Fruit fly (Drosophila melanogaster) whole organism, embryonic: ENCODE results near the gene me31B.

Source experiments
- Bgb ChIP-seq: fragments of 200-800 bp; sonication (Bioruptor generic); IDR thresholded peaks from 2 replicates; pipeline ENCODE4 v1.3.6; 2022; ENCODE audit warnings: missing biosample characterization, missing genetic modification characterization; ENCODE audit not compliant: partially characterized antibody
- C15 ChIP-seq: fragments of 200-800 bp; sonication (Bioruptor generic); IDR thresholded peaks from 3 replicates; pipeline ENCODE4 v1.3.6; 2022; ENCODE audit warnings: missing biosample characterization, missing genetic modification characterization
- CG10147 ChIP-seq: fragments of 200-800 bp; sonication (Bioruptor generic); optimal IDR thresholded peaks from 2 replicates; lab custom pipeline; 2019; ENCODE audit warnings: missing biosample characterization, mild to moderate bottlenecking, missing genetic modification characterization, moderate library complexity
- CG13424 ChIP-seq: fragments of 200-800 bp; sonication (Bioruptor generic); optimal IDR thresholded peaks from 2 replicates; lab custom pipeline; 2019; ENCODE audit warnings: missing biosample characterization, mild to moderate bottlenecking, missing genetic modification characterization, moderate library complexity
- CG14710 ChIP-seq: fragments of 200-800 bp; sonication (Bioruptor generic); optimal IDR thresholded peaks from 3 replicates; lab custom pipeline; 2019; ENCODE audit warnings: missing biosample characterization, mild to moderate bottlenecking, missing genetic modification characterization, moderate library complexity
- CG1603 ChIP-seq: fragments of 200-800 bp; sonication (Bioruptor generic); optimal IDR thresholded peaks from 2 replicates; lab custom pipeline; 2019; ENCODE audit warnings: missing biosample characterization, mild to moderate bottlenecking, missing genetic modification characterization, moderate library complexity
- CG16779 ChIP-seq: fragments of 200-800 bp; sonication (Bioruptor generic); IDR thresholded peaks from 2 replicates; pipeline ENCODE4 v1.3.6; 2022; ENCODE audit warnings: missing biosample characterization, missing genetic modification characterization
- CG17361 ChIP-seq: fragments of 200-800 bp; sonication (Bioruptor generic); IDR thresholded peaks from 3 replicates; pipeline ENCODE4 v1.3.6; 2022; ENCODE audit warnings: missing biosample characterization, missing genetic modification characterization
- CG17612 ChIP-seq: fragments of 200-800 bp; sonication (Bioruptor generic); IDR thresholded peaks from 2 replicates; pipeline ENCODE4 v1.3.6; 2022; ENCODE audit warnings: missing biosample characterization, missing genetic modification characterization
- CG17829 ChIP-seq: fragments of 200-800 bp; optimal IDR thresholded peaks from 2 replicates; lab custom pipeline; 2019; ENCODE audit warnings: missing biosample characterization, mild to moderate bottlenecking, missing genetic modification characterization, moderate library complexity
- CG1792 ChIP-seq: fragments of 200-800 bp; sonication (Bioruptor generic); optimal IDR thresholded peaks from 2 replicates; lab custom pipeline; 2016; ENCODE audit warnings: missing biosample characterization, missing genetic modification characterization
- CG2120 ChIP-seq: fragments of 200-800 bp; sonication (Bioruptor generic); optimal IDR thresholded peaks from 3 replicates; lab custom pipeline; 2016; ENCODE audit warnings: missing biosample characterization, missing genetic modification characterization
- CG4360 ChIP-seq: fragments of 200-800 bp; sonication (Bioruptor generic); IDR thresholded peaks from 2 replicates; pipeline ENCODE4 v1.3.6; 2022; ENCODE audit warnings: missing biosample characterization, missing genetic modification characterization
- CG4617 ChIP-seq: fragments of 200-800 bp; sonication (Bioruptor generic); optimal IDR thresholded peaks from 3 replicates; lab custom pipeline; 2016; ENCODE audit warnings: missing biosample characterization, missing genetic modification characterization, borderline replicate concordance
- CG8765 ChIP-seq: fragments of 200-800 bp; sonication (Bioruptor generic); IDR thresholded peaks from 2 replicates; pipeline ENCODE4 v1.3.6; 2022; ENCODE audit warnings: missing biosample characterization, missing genetic modification characterization
- CG8924 ChIP-seq: fragments of 200-800 bp; optimal IDR thresholded peaks from 3 replicates; lab custom pipeline; 2019; ENCODE audit warnings: missing biosample characterization, mild to moderate bottlenecking, missing genetic modification characterization, moderate library complexity
- D ChIP-seq, 2 experiments: fragments of 200-800 bp in 1 of 2; fragments of >200 bp in 1 of 2; sonication (Bioruptor generic) in 1 of 2; optimal IDR thresholded peaks; 2 replicates in 1 of 2; 3 replicates in 1 of 2; lab custom pipeline; 2017; ENCODE audit warnings: mild to moderate bottlenecking in 1 of 2, missing biosample characterization in 1 of 2, missing genetic modification characterization in 1 of 2, missing genetic modification reagents in 1 of 2
- Dll ChIP-seq: fragments of 200-800 bp; sonication (Bioruptor generic); IDR thresholded peaks from 4 replicates; pipeline ENCODE4 v1.3.6; 2022; ENCODE audit warnings: missing biosample characterization, missing genetic modification characterization; ENCODE audit not compliant: partially characterized antibody
- GATAe ChIP-seq: fragments of 200-800 bp; sonication (Bioruptor generic); conservative IDR thresholded peaks from 2 replicates; pipeline ENCODE4 v1.3.6; 2022; ENCODE audit warnings: missing biosample characterization, missing genetic modification characterization
- HmgZ ChIP-seq: fragments of 200-800 bp; sonication (Bioruptor generic); optimal IDR thresholded peaks from 2 replicates; lab custom pipeline; 2018; ENCODE audit warnings: missing biosample characterization, mild to moderate bottlenecking, missing genetic modification characterization
- Kr ChIP-seq: fragments of 200-800 bp; sonication (Bioruptor generic); optimal IDR thresholded peaks from 2 replicates; lab custom pipeline; 2017; ENCODE audit warnings: missing biosample characterization, mild to moderate bottlenecking, missing genetic modification characterization
- MESR4 ChIP-seq: fragments of 200-800 bp; sonication (Bioruptor generic); optimal IDR thresholded peaks from 2 replicates; lab custom pipeline; 2018; ENCODE audit warnings: missing biosample characterization, mild to moderate bottlenecking, missing genetic modification characterization, moderate library complexity
- Max ChIP-seq: fragments of 200-800 bp; sonication (Bioruptor generic); optimal IDR thresholded peaks from 2 replicates; lab custom pipeline; 2016; ENCODE audit warnings: missing biosample characterization, mild to moderate bottlenecking, missing genetic modification characterization
- Med ChIP-seq: fragments of 200-800 bp; sonication (Bioruptor generic); peaks from one replicate; lab custom pipeline; 2016; ENCODE audit warnings: missing biosample characterization, missing genetic modification characterization, mild to moderate bottlenecking, inconsistent platforms, moderate library complexity
- Sin3A ChIP-seq: fragments of >200 bp; optimal IDR thresholded peaks from 2 replicates; lab custom pipeline; 2018
- Usf ChIP-seq: fragments of 200-800 bp; sonication (Bioruptor generic); optimal IDR thresholded peaks from 2 replicates; lab custom pipeline; 2017; ENCODE audit warnings: missing genotype, missing biosample characterization, missing genetic modification characterization
- Vsx1 ChIP-seq: fragments of 200-800 bp; sonication (Bioruptor generic); optimal IDR thresholded peaks from 2 replicates; lab custom pipeline; 2017; ENCODE audit warnings: missing biosample characterization, mild to moderate bottlenecking, missing genetic modification characterization, missing genetic modification reagents
- bcd ChIP-seq: fragments of 200-800 bp; sonication (Bioruptor generic); optimal IDR thresholded peaks from 2 replicates; lab custom pipeline; 2017; ENCODE audit warnings: missing biosample characterization, mild to moderate bottlenecking, missing genetic modification characterization
- bowl ChIP-seq: fragments of 200-800 bp; sonication (Bioruptor generic); IDR thresholded peaks from 2 replicates; pipeline ENCODE4 v1.3.6; 2022; ENCODE audit warnings: missing biosample characterization, missing genetic modification characterization
- br ChIP-seq: fragments of >200 bp; optimal IDR thresholded peaks from 2 replicates; lab custom pipeline; 2017
- dati ChIP-seq: fragments of 200-800 bp; sonication (Bioruptor generic); IDR thresholded peaks from 2 replicates; pipeline ENCODE4 v1.3.6; 2022; ENCODE audit warnings: missing biosample characterization, missing genetic modification characterization
- dimm ChIP-seq: fragments of 200-800 bp; sonication (Bioruptor generic); IDR thresholded peaks from 2 replicates; pipeline ENCODE4 v1.3.6; 2022; ENCODE audit warnings: missing biosample characterization, missing genetic modification characterization
- esg ChIP-seq: fragments of 200-800 bp; sonication (Bioruptor generic); conservative IDR thresholded peaks from 2 replicates; pipeline ENCODE4 v1.3.6; 2022; ENCODE audit warnings: missing biosample characterization, missing genetic modification characterization
- fru ChIP-seq: fragments of >200 bp; optimal IDR thresholded peaks from 2 replicates; lab custom pipeline; 2017
- grau ChIP-seq: fragments of 200-800 bp; optimal IDR thresholded peaks from 3 replicates; lab custom pipeline; 2019; ENCODE audit warnings: missing biosample characterization, mild to moderate bottlenecking, missing genetic modification characterization, moderate library complexity
- kay ChIP-seq: fragments of 200-800 bp; sonication (Bioruptor generic); optimal IDR thresholded peaks from 2 replicates; lab custom pipeline; 2016; ENCODE audit warnings: missing biosample characterization, missing genetic modification characterization
- lbe ChIP-seq: fragments of 200-800 bp; sonication (Bioruptor generic); optimal IDR thresholded peaks from 2 replicates; lab custom pipeline; 2016; ENCODE audit warnings: missing biosample characterization, mild to moderate bottlenecking, missing genetic modification characterization
- lilli ChIP-seq: fragments of 200-800 bp; sonication (Bioruptor generic); optimal IDR thresholded peaks from 3 replicates; lab custom pipeline; 2016; ENCODE audit warnings: missing biosample characterization, missing genetic modification characterization
- mld ChIP-seq: fragments of 200-800 bp; sonication (Bioruptor generic); IDR thresholded peaks from 3 replicates; pipeline ENCODE4 v1.3.6; 2022; ENCODE audit warnings: missing biosample characterization, missing genetic modification characterization; ENCODE audit not compliant: partially characterized antibody
- nerfin-1 ChIP-seq: fragments of 200-800 bp; sonication (Bioruptor generic); optimal IDR thresholded peaks from 3 replicates; lab custom pipeline; 2019; ENCODE audit warnings: missing biosample characterization, mild to moderate bottlenecking, missing genetic modification characterization, moderate library complexity
- nmo ChIP-seq: fragments of 200-800 bp; sonication (Bioruptor generic); optimal IDR thresholded peaks from 2 replicates; lab custom pipeline; 2018; ENCODE audit warnings: missing biosample characterization, mild to moderate bottlenecking, missing genetic modification characterization, moderate library complexity
- phol ChIP-seq: fragments of 200-800 bp; sonication (Bioruptor generic); optimal IDR thresholded peaks from 3 replicates; lab custom pipeline; 2018; ENCODE audit warnings: missing biosample characterization, mild to moderate bottlenecking, missing genetic modification characterization, moderate library complexity
- pzg ChIP-seq: fragments of 200-800 bp; sonication (Bioruptor generic); optimal IDR thresholded peaks from 3 replicates; lab custom pipeline; 2018; ENCODE audit warnings: missing biosample characterization, mild to moderate bottlenecking, missing genetic modification characterization, moderate library complexity
- scrt ChIP-seq: fragments of 200-800 bp; sonication (Bioruptor generic); optimal IDR thresholded peaks from 2 replicates; lab custom pipeline; 2018; ENCODE audit warnings: missing biosample characterization, mild to moderate bottlenecking, missing genetic modification characterization, moderate library complexity
- sens-2 ChIP-seq: fragments of 200-800 bp; sonication (Bioruptor generic); IDR thresholded peaks from 2 replicates; pipeline ENCODE4 v1.3.6; 2022; ENCODE audit warnings: missing biosample characterization, missing genetic modification characterization
- slbo ChIP-seq: fragments of 200-800 bp; sonication (Bioruptor generic); IDR thresholded peaks from 2 replicates; pipeline ENCODE4 v1.3.6; 2022; ENCODE audit warnings: missing biosample characterization, missing genetic modification characterization
- tll ChIP-seq, 2 experiments: fragments of 200-800 bp in 1 of 2; fragments of >200 bp in 1 of 2; sonication (Bioruptor generic) in 1 of 2; optimal IDR thresholded peaks; 2 replicates each; lab custom pipeline; 2017 to 2019; ENCODE audit warnings: missing biosample characterization in 2 of 2, missing genetic modification characterization in 2 of 2, mild to moderate bottlenecking in 1 of 2, moderate library complexity in 1 of 2
- unc-4 ChIP-seq: fragments of 200-800 bp; sonication (Bioruptor generic); IDR thresholded peaks from 2 replicates; pipeline ENCODE4 v1.3.6; 2022; ENCODE audit warnings: missing biosample characterization, missing genetic modification characterization; ENCODE audit not compliant: partially characterized antibody
- vnd ChIP-seq: fragments of 200-800 bp; sonication (Bioruptor generic); IDR thresholded peaks from 3 replicates; pipeline ENCODE4 v1.3.6; 2022; ENCODE audit warnings: missing biosample characterization, missing genetic modification characterization; ENCODE audit not compliant: partially characterized antibody
- z ChIP-seq: fragments of 200-800 bp; sonication (Bioruptor generic); IDR thresholded peaks from 3 replicates; pipeline ENCODE4 v1.3.6; 2022; ENCODE audit warnings: missing biosample characterization, missing genetic modification characterization
- zen ChIP-seq: fragments of 200-800 bp; sonication (Bioruptor generic); optimal IDR thresholded peaks from 3 replicates; lab custom pipeline; 2018; ENCODE audit warnings: missing biosample characterization, mild to moderate bottlenecking, missing genetic modification characterization, moderate library complexity

me31B gene

DNA sequence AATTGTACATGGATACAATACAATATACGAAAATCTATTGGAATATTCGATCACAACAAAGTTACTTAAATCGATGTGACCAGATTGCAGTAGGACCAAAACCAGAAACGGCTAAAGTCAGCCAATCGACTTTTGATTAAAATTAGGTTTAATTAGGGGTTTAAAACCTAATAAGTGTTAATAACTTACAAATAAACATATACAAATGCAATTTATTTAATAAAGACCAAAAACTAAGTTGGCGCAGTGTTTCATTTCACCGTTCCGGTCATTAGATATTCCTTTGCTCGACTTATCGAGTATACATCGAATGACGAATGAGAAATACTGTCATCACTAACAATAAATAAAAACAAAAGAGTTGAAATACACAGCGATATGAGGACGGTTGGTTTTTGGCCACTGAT is 11.3 kb downstream of the me31B start, which contains the start of the genes bsk and CG31717 (continued):
- TF ChIP-seq D (optimal IDR thresholded peaks at IDR 0.05; lab: Kevin White, UChicago) (no peak), D (GFP tag; optimal IDR thresholded peaks at IDR 0.05; lab: Kevin White, UChicago) (no peak), nerfin-1 (tag; lab: Kevin White, UChicago) (peak; percentile 38), C15 (GFP tag; lab: Robert Waterston, UW) (no peak), bowl (GFP tag; lab: Robert Waterston, UW) (no peak), Med (GFP tag; lab: Kevin White, UChicago) (peak; percentile 67), nmo (GFP tag; lab: Kevin White, UChicago) (peak; percentile 60), Sin3A (lab: Kevin White, UChicago) (peak; percentile 19), fru (lab: Kevin White, UChicago) (no peak), CG16779 (GFP tag; lab: Robert Waterston, UW) (no peak), CG1603 (peak; percentile 93), Dll (GFP tag; lab: Robert Waterston, UW) (peak; percentile 68; the same call in 2 of the 4 replicates), Bgb (peak; percentile 34; the same call in 1 of the 2 replicates), CG8765 (GFP tag; lab: Robert Waterston, UW) (no peak), Kr (peak; percentile 60), lilli (peak; percentile 7), Usf (GFP tag; lab: Kevin White, UChicago) (no peak), Vsx1 (GFP tag; lab: Kevin White, UChicago) (no peak), CG13424 (tag; lab: Kevin White, UChicago) (no peak), scrt (no peak), pzg (peak; percentile 81), MESR4 (GFP tag; lab: Kevin White, UChicago) (peak; percentile 35), mld (GFP tag; lab: Robert Waterston, UW) (no peak), bcd (GFP tag; lab: Kevin White, UChicago) (no peak), dimm (GFP tag; lab: Robert Waterston, UW) (no peak), CG17612 (GFP tag; lab: Robert Waterston, UW) (no peak), HmgZ (tag; lab: Kevin White, UChicago) (peak; percentile 15), lbe (GFP tag; lab: Kevin White, UChicago) (peak; percentile 14), phol (tag; lab: Kevin White, UChicago) (peak; percentile 46), vnd (GFP tag; lab: Robert Waterston, UW) (peak; percentile 39; the same call in 1 of the 3 replicates), CG1792 (GFP tag; lab: Kevin White, UChicago) (no peak), CG17829 (peak; percentile 38), CG2120 (GFP tag; lab: Kevin White, UChicago) (no peak), esg (no peak), CG4617 (peak; percentile 76), CG10147 (GFP tag; lab: Kevin White, UChicago) (no peak), GATAe (GFP tag; lab: Robert Waterston, UW) (no peak), CG17361 (GFP tag; lab: Robert Waterston, UW) (no peak), CG14710 (tag; lab: Kevin White, UChicago) (peak; percentile 62), br (lab: Kevin White, UChicago) (no peak), z (GFP tag; lab: Robert Waterston, UW) (no peak), CG8924 (tag; lab: Kevin White, UChicago) (peak; percentile 73), sens-2 (GFP tag; lab: Robert Waterston, UW) (no peak), Max (GFP tag; lab: Kevin White, UChicago) (no peak), zen (tag; lab: Kevin White, UChicago) (peak; percentile 67), kay (GFP tag; lab: Kevin White, UChicago) (peak; percentile 34), grau (tag; lab: Kevin White, UChicago) (no peak), slbo (no peak), CG4360 (GFP tag; lab: Robert Waterston, UW) (peak; percentile 53; the same call in 1 of the 2 replicates), unc-4 (GFP tag; lab: Robert Waterston, UW) (peak; percentile 61; the same call in 1 of the 2 replicates), dati (GFP tag; lab: Robert Waterston, UW) (no peak), tll (GFP tag; optimal IDR thresholded peaks at IDR 0.05; lab: Kevin White, UChicago) (peak in 1 of 2 experiments; percentile 53)
